Worm (Caenorhabditis elegans) whole organism, young adult: Measurements from ENCODE around the gene lact-3.

Source experiments
- B0035.1 ChIP-seq: sonication (generic microtip); optimal IDR thresholded peaks from 2 replicates; lab custom pipeline; 2016; ENCODE audit warnings: missing genetic modification characterization, mild to moderate bottlenecking, missing compliant biosample characterization, missing genotype, missing genetic modification reagents
- C17E4.6 ChIP-seq: fragments of 200-800 bp; sonication (Bioruptor generic); IDR thresholded peaks from 2 replicates; pipeline ENCODE4 v1.3.6; 2022; ENCODE audit warnings: missing genetic modification reagents, missing genetic modification characterization, missing compliant biosample characterization
- D2030.7 ChIP-seq: fragments of 200-800 bp; sonication (Bioruptor generic); IDR thresholded peaks from 2 replicates; pipeline ENCODE4 v1.3.6; 2022; ENCODE audit warnings: missing genetic modification reagents, missing genetic modification characterization, missing compliant biosample characterization
- F23B12.7 ChIP-seq: sonication (generic microtip); optimal IDR thresholded peaks from 2 replicates; lab custom pipeline; 2017; ENCODE audit warnings: missing genetic modification characterization, mild to moderate bottlenecking, missing compliant biosample characterization, antibody characterized with exemption, moderate library complexity; ENCODE audit not compliant: insufficient read depth
- F49E8.2 ChIP-seq: sonication (generic microtip); optimal IDR thresholded peaks from 3 replicates; lab custom pipeline; 2017; ENCODE audit warnings: missing genetic modification characterization, mild to moderate bottlenecking, missing compliant biosample characterization, antibody characterized with exemption, moderate library complexity; ENCODE audit not compliant: insufficient read depth
- F57A8.1 ChIP-seq: fragments of 200-800 bp; sonication (Bioruptor generic); optimal IDR thresholded peaks from 2 replicates; lab custom pipeline; 2018; ENCODE audit warnings: mild to moderate bottlenecking, missing genetic modification characterization, moderate library complexity, missing compliant biosample characterization
- K11D2.4 ChIP-seq: fragments of 200-800 bp; sonication (Bioruptor generic); IDR thresholded peaks from 2 replicates; pipeline ENCODE4 v1.3.6; 2022; ENCODE audit warnings: missing genetic modification reagents, missing genetic modification characterization, missing compliant biosample characterization
- K12H6.12 ChIP-seq: fragments of 200-800 bp; sonication (Bioruptor generic); optimal IDR thresholded peaks from 2 replicates; lab custom pipeline; 2018; ENCODE audit warnings: mild to moderate bottlenecking, missing genetic modification characterization, missing compliant biosample characterization
- T07F8.4 ChIP-seq: sonication (generic microtip); optimal IDR thresholded peaks from 2 replicates; lab custom pipeline; 2016; ENCODE audit warnings: mild to moderate bottlenecking, missing genetic modification characterization, moderate library complexity, missing compliant biosample characterization
- T26A5.8 ChIP-seq: sonication (generic microtip); optimal IDR thresholded peaks from 2 replicates; lab custom pipeline; 2016; ENCODE audit warnings: missing genetic modification characterization, missing compliant biosample characterization
- Y53G8AR.9 ChIP-seq: fragments of 200-800 bp; sonication (Bioruptor generic); conservative IDR thresholded peaks from 2 replicates; pipeline ENCODE4 v1.3.6; 2022; ENCODE audit warnings: missing genetic modification reagents, missing genetic modification characterization, missing compliant biosample characterization
- Y67H2A.10 ChIP-seq: fragments of 200-800 bp; sonication (Bioruptor generic); conservative IDR thresholded peaks from 2 replicates; pipeline ENCODE4 v1.3.6; 2022; ENCODE audit warnings: missing genetic modification reagents, missing genetic modification characterization, missing compliant biosample characterization
- Y95B8A.8 ChIP-seq: fragments of 200-800 bp; sonication (Bioruptor generic); IDR thresholded peaks from 2 replicates; pipeline ENCODE4 v1.3.6; 2022; ENCODE audit warnings: missing genetic modification reagents, missing genetic modification characterization, missing compliant biosample characterization
- ama-1 ChIP-seq, 3 experiments: fragments of 150-350 bp in 1 of 3; sonication (generic microtip) in 2 of 3; optimal IDR thresholded peaks; 2 replicates each; lab custom pipeline; 2014 to 2018; ENCODE audit warnings: missing biosample characterization in 2 of 3, missing genetic modification characterization in 2 of 3, missing genetic modification reagents in 2 of 3
- atf-7 ChIP-seq: sonication (generic microtip); optimal IDR thresholded peaks from 2 replicates; lab custom pipeline; 2017; ENCODE audit warnings: mild to moderate bottlenecking, missing genetic modification characterization, missing compliant biosample characterization
- athp-1 ChIP-seq: sonication (generic microtip); optimal IDR thresholded peaks from 2 replicates; lab custom pipeline; 2017; ENCODE audit warnings: mild to moderate bottlenecking, missing genetic modification characterization, missing compliant biosample characterization
- ceh-40 ChIP-seq: fragments of 200-800 bp; sonication (Bioruptor generic); IDR thresholded peaks from 2 replicates; pipeline ENCODE4 v1.3.6; 2022; ENCODE audit warnings: missing genetic modification characterization, missing compliant biosample characterization
- ceh-91 ChIP-seq: fragments of 200-800 bp; sonication (Bioruptor generic); IDR thresholded peaks from 2 replicates; pipeline ENCODE4 v1.3.6; 2022; ENCODE audit warnings: missing genetic modification reagents, missing genetic modification characterization, missing compliant biosample characterization
- chd-7 ChIP-seq: sonication (generic microtip); optimal IDR thresholded peaks from 2 replicates; lab custom pipeline; 2016; ENCODE audit warnings: mild to moderate bottlenecking, missing genetic modification characterization, moderate library complexity, missing compliant biosample characterization
- die-1 ChIP-seq: sonication (generic microtip); optimal IDR thresholded peaks from 2 replicates; lab custom pipeline; 2016; ENCODE audit warnings: missing genotype, mild to moderate bottlenecking, missing genetic modification characterization, missing compliant biosample characterization
- dpl-1 ChIP-seq: fragments of 150-350 bp; optimal IDR thresholded peaks from 2 replicates; lab custom pipeline; 2014; ENCODE audit warnings: missing biosample characterization, missing genetic modification reagents, missing genetic modification characterization
- egl-18 ChIP-seq: fragments of 200-800 bp; sonication (Bioruptor generic); IDR thresholded peaks from 2 replicates; pipeline ENCODE4 v1.3.6; 2022; ENCODE audit warnings: missing genetic modification reagents, missing genetic modification characterization, missing compliant biosample characterization
- egrh-3 ChIP-seq: fragments of 200-800 bp; sonication (Bioruptor generic); IDR thresholded peaks from 2 replicates; pipeline ENCODE4 v1.3.6; 2022; ENCODE audit warnings: missing genetic modification reagents, missing genetic modification characterization, missing compliant biosample characterization
- ekl-4 ChIP-seq: fragments of 200-800 bp; sonication (Bioruptor generic); IDR thresholded peaks from 2 replicates; pipeline ENCODE4 v1.3.6; 2022; ENCODE audit warnings: missing genetic modification reagents, missing genetic modification characterization, missing compliant biosample characterization
- ets-4 ChIP-seq: fragments of 200-800 bp; sonication (Bioruptor generic); optimal IDR thresholded peaks from 2 replicates; lab custom pipeline; 2018; ENCODE audit warnings: mild to moderate bottlenecking, missing genetic modification characterization, missing compliant biosample characterization
- hmg-1.2 ChIP-seq: fragments of 200-800 bp; sonication (Bioruptor generic); IDR thresholded peaks from 2 replicates; pipeline ENCODE4 v1.3.6; 2022; ENCODE audit warnings: missing genetic modification reagents, missing genetic modification characterization, missing compliant biosample characterization
- hmg-20 ChIP-seq: fragments of 200-800 bp; sonication (Bioruptor generic); IDR thresholded peaks from 2 replicates; pipeline ENCODE4 v1.3.6; 2022; ENCODE audit warnings: missing genetic modification reagents, missing genetic modification characterization, missing compliant biosample characterization
- hrde-1 ChIP-seq: sonication (generic microtip); optimal IDR thresholded peaks from 2 replicates; lab custom pipeline; 2016; ENCODE audit warnings: missing genetic modification characterization, mild to moderate bottlenecking, missing compliant biosample characterization, moderate library complexity, missing genotype, missing genetic modification reagents, borderline replicate concordance
- hsf-1 ChIP-seq: fragments of 200-800 bp; sonication (Bioruptor generic); IDR thresholded peaks from 2 replicates; pipeline ENCODE4 v1.3.6; 2022; ENCODE audit warnings: missing genetic modification reagents, missing genetic modification characterization, missing compliant biosample characterization
- let-526 ChIP-seq: fragments of 200-800 bp; sonication (Bioruptor generic); IDR thresholded peaks from 2 replicates; pipeline ENCODE4 v1.3.6; 2022; ENCODE audit warnings: missing genetic modification reagents, missing genetic modification characterization, missing compliant biosample characterization
- lin-26 ChIP-seq: fragments of 200-800 bp; sonication (Bioruptor generic); IDR thresholded peaks from 2 replicates; pipeline ENCODE4 v1.3.6; 2022; ENCODE audit warnings: missing genetic modification reagents, missing genetic modification characterization, missing compliant biosample characterization
- lir-1 ChIP-seq: fragments of 200-800 bp; sonication (Bioruptor generic); conservative IDR thresholded peaks from 2 replicates; pipeline ENCODE4 v1.3.6; 2022; ENCODE audit warnings: missing genetic modification reagents, missing genetic modification characterization, missing compliant biosample characterization
- lsl-1 ChIP-seq: fragments of 200-800 bp; sonication (Bioruptor generic); optimal IDR thresholded peaks from 2 replicates; lab custom pipeline; 2018; ENCODE audit warnings: mild to moderate bottlenecking, missing genetic modification characterization, moderate library complexity, missing compliant biosample characterization
- lsy-27 ChIP-seq: sonication (generic microtip); optimal IDR thresholded peaks from 2 replicates; lab custom pipeline; 2017; ENCODE audit warnings: missing genetic modification characterization, mild to moderate bottlenecking, missing compliant biosample characterization, antibody characterized with exemption, missing genotype, borderline replicate concordance; ENCODE audit not compliant: insufficient read depth
- madf-3 ChIP-seq: fragments of 200-800 bp; sonication (Bioruptor generic); IDR thresholded peaks from 2 replicates; pipeline ENCODE4 v1.3.6; 2022; ENCODE audit warnings: missing genetic modification reagents, missing genetic modification characterization, missing compliant biosample characterization
- mel-28 ChIP-seq: sonication (generic microtip); optimal IDR thresholded peaks from 2 replicates; lab custom pipeline; 2016; ENCODE audit warnings: borderline replicate concordance, mild to moderate bottlenecking, missing genetic modification characterization, missing compliant biosample characterization
- mxl-1 ChIP-seq: sonication (generic microtip); optimal IDR thresholded peaks from 2 replicates; lab custom pipeline; 2016; ENCODE audit warnings: missing genetic modification characterization, missing compliant biosample characterization
- nfyb-1 ChIP-seq: fragments of 200-800 bp; sonication (Bioruptor generic); IDR thresholded peaks from 2 replicates; pipeline ENCODE4 v1.3.6; 2022; ENCODE audit warnings: missing genetic modification reagents, missing genetic modification characterization, missing compliant biosample characterization
- nhr-120 ChIP-seq: fragments of 200-800 bp; sonication (Bioruptor generic); IDR thresholded peaks from 2 replicates; pipeline ENCODE4 v1.3.6; 2022; ENCODE audit warnings: missing genetic modification characterization, missing compliant biosample characterization
- nhr-179 ChIP-seq: sonication (generic microtip); optimal IDR thresholded peaks from 2 replicates; lab custom pipeline; 2016; ENCODE audit warnings: mild to moderate bottlenecking, missing genetic modification characterization, missing compliant biosample characterization
- snpc-3.4 ChIP-seq: sonication (generic microtip); optimal IDR thresholded peaks from 2 replicates; lab custom pipeline; 2017; ENCODE audit warnings: missing genetic modification characterization, mild to moderate bottlenecking, missing compliant biosample characterization, antibody characterized with exemption, moderate library complexity, missing genotype, missing genetic modification reagents
- snpc-4 ChIP-seq, 5 experiments: fragments of 150-350 bp in 1 of 5; sonication (generic microtip) in 4 of 5; optimal IDR thresholded peaks; 2 replicates each; lab custom pipeline; 2014 to 2018; ENCODE audit warnings: missing genetic modification characterization in 5 of 5, missing biosample characterization in 3 of 5, antibody characterized with exemption in 2 of 5, mild to moderate bottlenecking in 2 of 5, missing compliant biosample characterization in 2 of 5, missing genotype in 2 of 5, moderate library complexity in 2 of 5, missing genetic modification reagents in 1 of 5
- somi-1 ChIP-seq: fragments of 200-800 bp; sonication (Bioruptor generic); optimal IDR thresholded peaks from 2 replicates; lab custom pipeline; 2018; ENCODE audit warnings: mild to moderate bottlenecking, missing genetic modification characterization, missing compliant biosample characterization
- tbx-9 ChIP-seq: sonication (generic microtip); optimal IDR thresholded peaks from 2 replicates; lab custom pipeline; 2016; ENCODE audit warnings: borderline replicate concordance, missing genetic modification characterization, inconsistent platforms, missing compliant biosample characterization
- xnd-1 ChIP-seq: sonication (generic microtip); optimal IDR thresholded peaks from 2 replicates; lab custom pipeline; 2016; ENCODE audit warnings: missing genotype, missing genetic modification reagents, missing genetic modification characterization, missing compliant biosample characterization
- ztf-22 ChIP-seq: fragments of 200-800 bp; sonication (Bioruptor generic); optimal IDR thresholded peaks from 2 replicates; lab custom pipeline; 2018; ENCODE audit warnings: mild to moderate bottlenecking, missing genetic modification characterization, moderate library complexity, missing compliant biosample characterization

The lact-3 gene

ce11 chrII:10657632-10658108 lies at the start of gene lact-3:
TSS of gene lact-3 (minus strand) at chrII:10657682.
- TF ChIP-seq athp-1 (tag; lab: Kevin White, UChicago), result peak; percentile 23
- peak; percentile 70 for TF ChIP-seq F49E8.2 (tag; lab: Kevin White, UChicago)
- no peak for TF ChIP-seq ztf-22
- TF ChIP-seq lsy-27, result no peak
- no peak for TF ChIP-seq F57A8.1 (GFP tag; lab: Kevin White, UChicago)
- TF ChIP-seq hmg-20, result no peak
- TF ChIP-seq nhr-120, result no peak
- TF ChIP-seq die-1 (tag; lab: Kevin White, UChicago), result no peak
- TF ChIP-seq ets-4 (GFP tag; lab: Kevin White, UChicago), result no peak
- TF ChIP-seq nfyb-1 (GFP tag; lab: Robert Waterston, UW), result peak; percentile 63; the same call in 1 of the 2 replicates
- TF ChIP-seq xnd-1, result peak; percentile 37
- 0 out of 2 replicates have a peak, but pooled peaks have one; percentile 59 for TF ChIP-seq lin-26 (GFP tag; lab: Robert Waterston, UW)
- no peak for TF ChIP-seq B0035.1 (tag; lab: Kevin White, UChicago)
- TF ChIP-seq K12H6.12 (tag; lab: Kevin White, UChicago), result no peak
- TF ChIP-seq chd-7 (tag; lab: Kevin White, UChicago), result peak; percentile 35
- TF ChIP-seq ceh-40, result no peak
- peak; percentile 23 for TF ChIP-seq lsl-1 (GFP tag; lab: Kevin White, UChicago)
- TF ChIP-seq nhr-179 (tag; lab: Kevin White, UChicago), result no peak
- TF ChIP-seq F23B12.7 (tag; lab: Kevin White, UChicago), result no peak
- TF ChIP-seq ama-1 (optimal IDR thresholded peaks at IDR 0.05; lab: Kevin White, UChicago), result no peak
- peak in 1 of 2 experiments; percentile 34 for TF ChIP-seq ama-1 (GFP tag; optimal IDR thresholded peaks at IDR 0.05; lab: Kevin White, UChicago)
- no peak for TF ChIP-seq egrh-3 (GFP tag; lab: Robert Waterston, UW)
- TF ChIP-seq C17E4.6 (GFP tag; lab: Robert Waterston, UW), result no peak
- TF ChIP-seq lir-1 (GFP tag; lab: Robert Waterston, UW), result no peak
- peak; percentile 80 for TF ChIP-seq hrde-1 (tag; lab: Kevin White, UChicago)
- peak; percentile 80; the same call in 1 of the 2 replicates for TF ChIP-seq madf-3 (GFP tag; lab: Robert Waterston, UW)
- TF ChIP-seq K11D2.4 (GFP tag; lab: Robert Waterston, UW), result no peak
- no peak for TF ChIP-seq mxl-1 (tag; lab: Kevin White, UChicago)
- TF ChIP-seq hsf-1 (GFP tag; lab: Robert Waterston, UW), result peak; percentile 68
- TF ChIP-seq egl-18 (GFP tag; lab: Robert Waterston, UW), result no peak
- no peak for TF ChIP-seq dpl-1 (GFP tag; lab: Kevin White, UChicago)
- no peak for TF ChIP-seq T26A5.8
- no peak for TF ChIP-seq D2030.7 (GFP tag; lab: Robert Waterston, UW)
- no peak for TF ChIP-seq somi-1 (GFP tag; lab: Kevin White, UChicago)
- no peak for TF ChIP-seq Y67H2A.10 (GFP tag; lab: Robert Waterston, UW)
- no peak for TF ChIP-seq snpc-3.4
- no peak for TF ChIP-seq atf-7 (tag; lab: Kevin White, UChicago)
- no peak for TF ChIP-seq let-526 (GFP tag; lab: Robert Waterston, UW)
- TF ChIP-seq ekl-4 (GFP tag; lab: Robert Waterston, UW), result peak; percentile 71
- TF ChIP-seq mel-28, result no peak
- peak; percentile 49 for TF ChIP-seq hmg-1.2
- TF ChIP-seq T07F8.4 (tag; lab: Kevin White, UChicago), result no peak
- 0 out of 2 replicates have a peak, but pooled peaks have one; percentile 41 for TF ChIP-seq Y95B8A.8
- TF ChIP-seq tbx-9 (tag; lab: Kevin White, UChicago), result no peak
- 0 out of 2 replicates have a peak, but pooled peaks have one; percentile 16 for TF ChIP-seq ceh-91 (GFP tag; lab: Robert Waterston, UW)
- TF ChIP-seq snpc-4 (GFP tag; optimal IDR thresholded peaks at IDR 0.05; lab: Kevin White, UChicago), result no peak
- TF ChIP-seq snpc-4 (tag; optimal IDR thresholded peaks at IDR 0.05; lab: Kevin White, UChicago), result no peak
- peak; percentile 75 for TF ChIP-seq Y53G8AR.9 (GFP tag; lab: Robert Waterston, UW)
